Worm (Caenorhabditis elegans) whole organism, L4/young adult: ENCODE measurements around the gene ZK688.9.
A peak's percentile ranks its signal among the peaks of the same experiment; 100 is the strongest.

Experiments
- W03F9.2 ChIP-seq: fragments of 150-350 bp; optimal IDR thresholded peaks from 2 replicates; lab custom pipeline; 2014; ENCODE audit warnings: missing biosample characterization, missing genetic modification characterization
- dao-5 ChIP-seq: sonication (generic microtip); optimal IDR thresholded peaks from 2 replicates; lab custom pipeline; 2016; ENCODE audit warnings: missing genotype, missing genetic modification characterization, moderate library complexity, missing compliant biosample characterization

ce11 chrIII:7928549-7929129, 45.8 kb upstream of the ZK688.9 start, which contains the start of the genes C29E4.13 and npp-15:
- TF ChIP-seq W03F9.2 (tag; lab: Kevin White, UChicago) = peak; percentile 53
- no peak for TF ChIP-seq dao-5 (tag; lab: Kevin White, UChicago)
